Worm (Caenorhabditis elegans): ENCODE data around the gene srh-300.

- no peak for TF ChIP-seq T22C8.4 (GFP tag; IDR thresholded peaks at IDR 0.05)
- TF ChIP-seq ztf-23 (GFP tag; IDR thresholded peaks at IDR 0.05): no peak
- no peak for TF ChIP-seq med-1 (GFP tag; optimal IDR thresholded peaks at IDR 0.05; ENCODE audit: insufficient read depth)
- no peak for TF ChIP-seq cog-1 (tag; optimal IDR thresholded peaks at IDR 0.05)
- TF ChIP-seq flt-1 (GFP tag; IDR thresholded peaks at IDR 0.05): no peak
- no peak for TF ChIP-seq klf-2 (GFP tag; conservative IDR thresholded peaks at IDR 0.05)
- no peak for TF ChIP-seq ztf-29 (GFP tag; IDR thresholded peaks at IDR 0.05)
- no peak for TF ChIP-seq ref-1 (GFP tag; conservative IDR thresholded peaks at IDR 0.05)
Measured at ce11 chrV:17802519-17802918, 19.4 kb upstream of the srh-300 start, which contains the start of the genes Y94A7B.11 and srh-292.
